Worm (Caenorhabditis elegans): Measurements from ENCODE around the gene F11E6.9.

F11E6.9 gene

DNA sequence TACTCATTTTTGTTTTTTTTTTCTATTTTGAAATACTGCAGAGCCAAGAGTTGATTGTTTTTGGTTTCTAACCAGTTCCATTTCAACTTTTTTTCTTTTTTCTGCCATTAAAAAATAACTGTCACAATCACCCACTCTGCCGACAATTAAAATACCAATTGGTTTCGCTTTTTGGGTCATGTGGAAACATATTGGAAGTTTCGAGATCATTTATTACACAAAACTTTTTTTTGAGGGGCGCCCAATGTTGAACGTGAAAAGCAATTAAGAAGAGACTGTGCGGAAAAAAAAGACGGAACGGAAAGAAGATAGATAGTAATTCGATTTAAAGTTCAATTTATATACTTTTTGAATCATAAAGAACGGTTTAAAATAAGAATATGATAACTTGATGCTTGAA, 1.1 kb downstream of the F11E6.9 start:
- TF ChIP-seq ceh-48 (tag; optimal IDR thresholded peaks at IDR 0.05) (no peak), sox-2 (GFP tag; IDR thresholded peaks at IDR 0.05) (no peak), hlh-13 (GFP tag; optimal IDR thresholded peaks at IDR 0.05) (no peak), npax-4 (tag; optimal IDR thresholded peaks at IDR 0.05) (no peak), ttx-3 (tag; optimal IDR thresholded peaks at IDR 0.05) (no peak), ceh-14 (tag; optimal IDR thresholded peaks at IDR 0.05) (no peak), ceh-31 (tag; optimal IDR thresholded peaks at IDR 0.05) (no peak), nhr-11 (tag; optimal IDR thresholded peaks at IDR 0.05) (no peak), unc-3 (GFP tag; conservative IDR thresholded peaks at IDR 0.05) (no peak), unc-3 (tag; optimal IDR thresholded peaks at IDR 0.05) (no peak), pag-3 (tag; optimal IDR thresholded peaks at IDR 0.05; ENCODE audit: borderline replicate concordance) (no peak), ztf-16 (tag; optimal IDR thresholded peaks at IDR 0.05) (no peak), ceh-19 (GFP tag; optimal IDR thresholded peaks at IDR 0.05) (no peak), pros-1 (tag; optimal IDR thresholded peaks at IDR 0.05) (no peak)

- no peak for TF ChIP-seq unc-55 (GFP tag; optimal IDR thresholded peaks at IDR 0.05)
These were observed 2.1 kb downstream of the F11E6.9 start, which contains the start of gene gba-3 for ce11 chrIV:17473034-17473433. TSS of gene gba-3 (plus strand) at chrIV:17473334.

- TF ChIP-seq K02D7.2 (tag; optimal IDR thresholded peaks at IDR 0.05), result no peak
- no peak for TF ChIP-seq unc-55 (GFP tag; optimal IDR thresholded peaks at IDR 0.05)
- TF ChIP-seq C38D4.7 (GFP tag; optimal IDR thresholded peaks at IDR 0.05), result no peak
- TF ChIP-seq sdc-2 (tag; optimal IDR thresholded peaks at IDR 0.05), result no peak
- TF ChIP-seq ref-2 (tag; optimal IDR thresholded peaks at IDR 0.05), result no peak
- TF ChIP-seq pag-3 (tag; optimal IDR thresholded peaks at IDR 0.05; ENCODE audit: borderline replicate concordance), result no peak
- no peak for TF ChIP-seq gmeb-2 (tag; optimal IDR thresholded peaks at IDR 0.05)
- TF ChIP-seq hlh-13 (GFP tag; optimal IDR thresholded peaks at IDR 0.05), result no peak
- TF ChIP-seq lin-11 (tag; optimal IDR thresholded peaks at IDR 0.05), result no peak
- TF ChIP-seq ceh-2 (tag; optimal IDR thresholded peaks at IDR 0.05), result no peak
- no peak for TF ChIP-seq hlh-30 (tag; optimal IDR thresholded peaks at IDR 0.05; ENCODE audit: insufficient read depth)
- no peak for TF ChIP-seq che-1 (tag; optimal IDR thresholded peaks at IDR 0.05)
- TF ChIP-seq tbx-2 (tag; optimal IDR thresholded peaks at IDR 0.05), result no peak
- no peak for TF ChIP-seq nfya-1 (tag; optimal IDR thresholded peaks at IDR 0.05)
- TF ChIP-seq pqm-1 (tag; optimal IDR thresholded peaks at IDR 0.05), result no peak
These were observed 3.2 kb downstream of the F11E6.9 start, which contains the start of gene epic-1 for ce11 chrIV:17471870-17472459. TSS of gene epic-1 (minus strand) at chrIV:17471920.

ce11 chrIV:17470096-17470602, 5.0 kb downstream of the F11E6.9 start, which contains the start of gene F11E6.4:
TSS of gene F11E6.4 (minus strand) at chrIV:17470354.
- no peak for TF ChIP-seq hlh-8 (tag; optimal IDR thresholded peaks at IDR 0.05)
- TF ChIP-seq ets-4 (tag; optimal IDR thresholded peaks at IDR 0.05), result no peak
- TF ChIP-seq fax-1 (tag; optimal IDR thresholded peaks at IDR 0.05), result no peak
- no peak for TF ChIP-seq sox-4 (tag; optimal IDR thresholded peaks at IDR 0.05)

ce11 chrIV:17467825-17468224, 7.3 kb downstream of the F11E6.9 start:
- no peak for TF ChIP-seq ceh-14 (tag; optimal IDR thresholded peaks at IDR 0.05)
- TF ChIP-seq fax-1 (tag; optimal IDR thresholded peaks at IDR 0.05), result no peak
- TF ChIP-seq unc-42 (tag; optimal IDR thresholded peaks at IDR 0.05), result peak; percentile 7
- TF ChIP-seq pat-9 (tag; optimal IDR thresholded peaks at IDR 0.05), result no peak
- no peak for TF ChIP-seq rnt-1 (tag; optimal IDR thresholded peaks at IDR 0.05)
- TF ChIP-seq gmeb-2 (tag; optimal IDR thresholded peaks at IDR 0.05), result no peak
- TF ChIP-seq ceh-9 (tag; optimal IDR thresholded peaks at IDR 0.05), result no peak
- no peak for TF ChIP-seq nhr-232 (tag; optimal IDR thresholded peaks at IDR 0.05)
